Worm (Caenorhabditis elegans) whole organism, late embryonic: ENCODE measurements around the gene zyg-9.
A peak's percentile ranks its signal among the peaks of the same experiment; 100 is the strongest.
"Not testable (repeated sequence)": the region's sequence is repeated elsewhere in the genome, so short reads cannot be mapped to it uniquely, and the experiment has no call there.

Source experiments
- C38D4.7 ChIP-seq: fragments of 200-800 bp; sonication (Bioruptor generic); optimal IDR thresholded peaks from 2 replicates; lab custom pipeline; 2018; ENCODE audit warnings: mild to moderate bottlenecking, missing genetic modification characterization, moderate library complexity, missing compliant biosample characterization
- T23F11.4 ChIP-seq: fragments of 200-800 bp; sonication (Bioruptor generic); optimal IDR thresholded peaks from 2 replicates; lab custom pipeline; 2018; ENCODE audit warnings: mild to moderate bottlenecking, missing genetic modification characterization, missing compliant biosample characterization
- Y22D7AL.16 ChIP-seq: sonication (generic microtip); optimal IDR thresholded peaks from 2 replicates; lab custom pipeline; 2016; ENCODE audit warnings: missing genetic modification characterization, missing compliant biosample characterization
- ceh-19 ChIP-seq: fragments of 200-800 bp; sonication (Bioruptor generic); optimal IDR thresholded peaks from 2 replicates; lab custom pipeline; 2018; ENCODE audit warnings: mild to moderate bottlenecking, missing genetic modification characterization, missing compliant biosample characterization
- ceh-31 ChIP-seq: sonication (generic microtip); optimal IDR thresholded peaks from 2 replicates; lab custom pipeline; 2016; ENCODE audit warnings: missing genetic modification characterization, missing compliant biosample characterization
- ceh-9 ChIP-seq: sonication (generic microtip); optimal IDR thresholded peaks from 2 replicates; lab custom pipeline; 2016; ENCODE audit warnings: mild to moderate bottlenecking, missing genetic modification characterization, inconsistent platforms, missing compliant biosample characterization
- dve-1 ChIP-seq: sonication (generic microtip); optimal IDR thresholded peaks from 2 replicates; lab custom pipeline; 2017; ENCODE audit warnings: antibody characterized with exemption, mild to moderate bottlenecking, missing genetic modification characterization, missing compliant biosample characterization
- elt-2 ChIP-seq: sonication (generic microtip); optimal IDR thresholded peaks from 2 replicates; lab custom pipeline; 2016; ENCODE audit warnings: missing genetic modification reagents, missing genetic modification characterization, missing compliant biosample characterization
- ets-4 ChIP-seq: sonication (generic microtip); optimal IDR thresholded peaks from 2 replicates; lab custom pipeline; 2016; ENCODE audit warnings: missing genetic modification characterization, missing compliant biosample characterization
- hlh-13 ChIP-seq: fragments of 200-800 bp; sonication (Bioruptor generic); optimal IDR thresholded peaks from 2 replicates; lab custom pipeline; 2018; ENCODE audit warnings: mild to moderate bottlenecking, missing genetic modification characterization, missing compliant biosample characterization
- hlh-15 ChIP-seq: sonication (generic microtip); optimal IDR thresholded peaks from 2 replicates; lab custom pipeline; 2016; ENCODE audit warnings: missing genetic modification characterization, missing compliant biosample characterization
- lim-6 ChIP-seq: sonication (generic microtip); optimal IDR thresholded peaks from 2 replicates; lab custom pipeline; 2016; ENCODE audit warnings: missing genetic modification characterization, missing compliant biosample characterization
- pag-3 ChIP-seq: sonication (generic microtip); optimal IDR thresholded peaks from 2 replicates; lab custom pipeline; 2016; ENCODE audit warnings: missing compliant biosample characterization, missing genetic modification characterization, borderline replicate concordance
- pat-9 ChIP-seq: fragments of 200-800 bp; sonication (Bioruptor generic); optimal IDR thresholded peaks from 2 replicates; lab custom pipeline; 2018; ENCODE audit warnings: mild to moderate bottlenecking, missing genetic modification characterization, moderate library complexity, missing compliant biosample characterization
- pha-4 ChIP-seq: fragments of 150-350 bp; optimal IDR thresholded peaks from 2 replicates; lab custom pipeline; 2018; ENCODE audit warnings: missing biosample characterization, missing genetic modification reagents, missing genetic modification characterization
- pqm-1 ChIP-seq: sonication (generic microtip); optimal IDR thresholded peaks from 2 replicates; lab custom pipeline; 2016; ENCODE audit warnings: missing genetic modification characterization, missing compliant biosample characterization
- pros-1 ChIP-seq: fragments of 150-350 bp; optimal IDR thresholded peaks from 2 replicates; lab custom pipeline; 2014; ENCODE audit warnings: missing biosample characterization, missing genetic modification reagents, missing genetic modification characterization
- ref-2 ChIP-seq: sonication (generic microtip); optimal IDR thresholded peaks from 2 replicates; lab custom pipeline; 2016; ENCODE audit warnings: missing genetic modification characterization, missing compliant biosample characterization
- rnt-1 ChIP-seq: sonication (generic microtip); optimal IDR thresholded peaks from 2 replicates; lab custom pipeline; 2016; ENCODE audit warnings: missing genetic modification characterization, missing compliant biosample characterization
- sox-2 ChIP-seq: fragments of 200-800 bp; sonication (Bioruptor generic); IDR thresholded peaks from 2 replicates; pipeline ENCODE4 v1.3.6; 2022; ENCODE audit warnings: missing genetic modification reagents, missing genetic modification characterization, missing compliant biosample characterization
- sox-4 ChIP-seq: sonication (generic microtip); optimal IDR thresholded peaks from 2 replicates; lab custom pipeline; 2017; ENCODE audit warnings: mild to moderate bottlenecking, missing genetic modification characterization, inconsistent platforms, missing compliant biosample characterization
- tbx-2 ChIP-seq: sonication (generic microtip); optimal IDR thresholded peaks from 2 replicates; lab custom pipeline; 2016; ENCODE audit warnings: missing genetic modification characterization, missing compliant biosample characterization
- tbx-7 ChIP-seq: sonication (generic microtip); optimal IDR thresholded peaks from 2 replicates; lab custom pipeline; 2016; ENCODE audit warnings: missing genotype, missing genetic modification characterization, missing compliant biosample characterization
- ttx-3 ChIP-seq: sonication (generic microtip); optimal IDR thresholded peaks from 2 replicates; lab custom pipeline; 2016; ENCODE audit warnings: missing genetic modification reagents, missing genetic modification characterization, missing compliant biosample characterization
- unc-3 ChIP-seq, 2 experiments: fragments of 200-800 bp in 1 of 2; sonication (Bioruptor generic) in 1 of 2; sonication (generic microtip) in 1 of 2; conservative IDR thresholded peaks in 1 of 2; optimal IDR thresholded peaks in 1 of 2; 2 replicates each; pipeline versions ENCODE4 v1.3.6 to Lab custom; 2016 to 2022; ENCODE audit warnings: missing compliant biosample characterization in 2 of 2, missing genetic modification characterization in 2 of 2, missing genetic modification reagents in 1 of 2
- unc-42 ChIP-seq: sonication (generic microtip); optimal IDR thresholded peaks from 2 replicates; lab custom pipeline; 2016; ENCODE audit warnings: missing genotype, missing genetic modification characterization, missing compliant biosample characterization
- unc-55 ChIP-seq: sonication (generic microtip); optimal IDR thresholded peaks from 2 replicates; lab custom pipeline; 2017; ENCODE audit warnings: missing biosample characterization, missing genetic modification reagents, missing genetic modification characterization
- unc-86 ChIP-seq: sonication (generic microtip); optimal IDR thresholded peaks from 2 replicates; lab custom pipeline; 2016; ENCODE audit warnings: missing genetic modification characterization, missing compliant biosample characterization

The zyg-9 gene

ce11 chrII:8415035-8415434, 42.6 kb upstream of the zyg-9 start:
- TF ChIP-seq unc-55 (GFP tag; lab: Kevin White, UChicago) (peak; percentile 1), ets-4 (tag; lab: Kevin White, UChicago) (no peak), tbx-2 (peak; percentile 60)

ce11 chrII:8415462-8416037, 42.1 kb upstream of the zyg-9 start:
- no peak for TF ChIP-seq lim-6
- TF ChIP-seq sox-2 (GFP tag; lab: Robert Waterston, UW): peak; percentile 22; the same call in 1 of the 2 replicates
- peak; percentile 1 for TF ChIP-seq elt-2 (tag; lab: Kevin White, UChicago)

ce11 chrII:8417059-8417668, 40.5 kb upstream of the zyg-9 start, which contains the start of gene fdgt-2:
TSS of gene fdgt-2 (plus strand) at chrII:8417618.
- TF ChIP-seq pag-3 (tag; lab: Kevin White, UChicago) (no peak), sox-4 (tag; lab: Kevin White, UChicago) (no peak), unc-55 (GFP tag; lab: Kevin White, UChicago) (peak; percentile 60), hlh-15 (tag; lab: Kevin White, UChicago) (no peak)

- TF ChIP-seq sox-2 (GFP tag; lab: Robert Waterston, UW): no peak
Observed at ce11 chrII:8419015-8419414, 38.6 kb upstream of the zyg-9 start.

- TF ChIP-seq unc-86; T23F11.4 (GFP tag; lab: Kevin White, UChicago); ceh-19 (GFP tag; lab: Kevin White, UChicago): not testable (repeated sequence)
- TF ChIP-seq, all 69 proteins: peak for 0; not testable (repeated sequence) for 69
Observed at ce11 chrII:8419798-8420197, 37.8 kb upstream of the zyg-9 start, which contains the start of gene F14E5.8. TSS of gene F14E5.8 (plus strand) at chrII:8420098.

- TF ChIP-seq C38D4.7 (no peak), pros-1 (tag; lab: Kevin White, UChicago) (no peak), pha-4 (tag; lab: Kevin White, UChicago) (no peak), dve-1 (tag; lab: Kevin White, UChicago) (no peak), hlh-13 (GFP tag; lab: Kevin White, UChicago) (no peak), unc-42 (tag; lab: Kevin White, UChicago) (no peak), ceh-31 (tag; lab: Kevin White, UChicago) (no peak), unc-86 (no peak), unc-3 (GFP tag; conservative IDR thresholded peaks at IDR 0.05; lab: Robert Waterston, UW) (no peak), unc-3 (tag; optimal IDR thresholded peaks at IDR 0.05; lab: Kevin White, UChicago) (no peak)
Observed at ce11 chrII:8420775-8421388, 36.7 kb upstream of the zyg-9 start.

- no peak for TF ChIP-seq pqm-1
- TF ChIP-seq ref-2 (tag; lab: Kevin White, UChicago): no peak
- no peak for TF ChIP-seq T23F11.4 (GFP tag; lab: Kevin White, UChicago)
- no peak for TF ChIP-seq ttx-3
- no peak for TF ChIP-seq unc-42 (tag; lab: Kevin White, UChicago)
- TF ChIP-seq pag-3 (tag; lab: Kevin White, UChicago): no peak
- no peak for TF ChIP-seq rnt-1 (tag; lab: Kevin White, UChicago)
- TF ChIP-seq tbx-7: no peak
- TF ChIP-seq unc-3 (GFP tag; conservative IDR thresholded peaks at IDR 0.05; lab: Robert Waterston, UW): no peak
- TF ChIP-seq unc-3 (tag; optimal IDR thresholded peaks at IDR 0.05; lab: Kevin White, UChicago): no peak
- TF ChIP-seq pat-9 (tag; lab: Kevin White, UChicago): no peak
- no peak for TF ChIP-seq Y22D7AL.16
- TF ChIP-seq tbx-2: no peak
- TF ChIP-seq hlh-13 (GFP tag; lab: Kevin White, UChicago): no peak
- no peak for TF ChIP-seq ceh-9 (tag; lab: Kevin White, UChicago)
Observed at ce11 chrII:8428758-8428946, 29.0 kb upstream of the zyg-9 start, which contains the start of gene F14E5.2. TSS of gene F14E5.2 (minus strand) at chrII:8428858.
